Worm (Caenorhabditis elegans): ENCODE measurements around the gene imb-2.

ce11 chrII:14404266-14404665, 38.8 kb downstream of the imb-2 start:
- peak; percentile 18 for TF ChIP-seq hlh-1 (tag; optimal IDR thresholded peaks at IDR 0.05)
- TF ChIP-seq ces-1 (GFP tag; optimal IDR thresholded peaks at IDR 0.05), result no peak
- no peak for TF ChIP-seq nhr-237 (tag; optimal IDR thresholded peaks at IDR 0.05)
- TF ChIP-seq nhr-12 (tag; optimal IDR thresholded peaks at IDR 0.05), result no peak
- TF ChIP-seq elt-3 (tag; optimal IDR thresholded peaks at IDR 0.05), result no peak

Data from whole organism, mixed stage, embryonic.